Worm (Caenorhabditis elegans) whole organism, L4/young adult: ENCODE measurements around the gene W04H10.2.

ENCODE experiments used
- W03F9.2 ChIP-seq: fragments of 150-350 bp; optimal IDR thresholded peaks from 2 replicates; lab custom pipeline; 2014; ENCODE audit warnings: missing biosample characterization, missing genetic modification characterization
- him-1 ChIP-seq: sonication (generic microtip); optimal IDR thresholded peaks from 2 replicates; lab custom pipeline; 2016; ENCODE audit warnings: missing genotype, missing genetic modification reagents, missing genetic modification characterization, missing compliant biosample characterization

ce11 chrII:584321-584848 is 21.0 kb upstream of the W04H10.2 start, which contains the start of the genes W08F4.12 and W08F4.13:
- TF ChIP-seq W03F9.2 (tag; lab: Kevin White, UChicago) (no peak), him-1 (no peak)
